Fruit fly (Drosophila melanogaster): ENCODE measurements around the gene CG15812.
A peak's percentile ranks its signal among the peaks of the same experiment; 100 is the strongest.

CG15812 gene

dm6 chr3L:3142516-3143382, 17.0 kb upstream of the CG15812 start:
- TF ChIP-seq Pif1B (GFP tag; optimal IDR thresholded peaks at IDR 0.05) (no peak), fd96Ca (GFP tag; IDR thresholded peaks at IDR 0.05) (no peak)

dm6 chr3L:3143383-3143962, 16.3 kb upstream of the CG15812 start, which contains the start of the genes CG11537 and Alg2:
CG11537 (minus strand) TSS chr3L:3143457.
Alg2 (plus strand) TSS chr3L:3143808.
- no peak for TF ChIP-seq gl (tag; optimal IDR thresholded peaks at IDR 0.05)
- TF ChIP-seq Snoo (tag; optimal IDR thresholded peaks at IDR 0.05) = no peak
- no peak for TF ChIP-seq CG12605 (GFP tag; IDR thresholded peaks at IDR 0.05)
- TF ChIP-seq Ets98B (GFP tag; IDR thresholded peaks at IDR 0.05) = peak; percentile 25; the same call in 1 of the 2 replicates
- TF ChIP-seq CG8159 (tag; optimal IDR thresholded peaks at IDR 0.05) = no peak
- no peak for TF ChIP-seq CG9948 (tag; optimal IDR thresholded peaks at IDR 0.05)
- TF ChIP-seq CG15710 (tag; optimal IDR thresholded peaks at IDR 0.05) = peak; percentile 50
- peak; percentile 32; the same call in 1 of the 3 replicates for TF ChIP-seq CG4496 (GFP tag; IDR thresholded peaks at IDR 0.05)

dm6 chr3L:3148125-3149059, 11.4 kb upstream of the CG15812 start, which contains the start of the genes Usp5 and BtbVII:
Usp5 (minus strand) TSS chr3L:3148358.
BtbVII (plus strand) TSS chr3L:3148646.
- TF ChIP-seq CG17806 (tag; optimal IDR thresholded peaks at IDR 0.05) = no peak
- TF ChIP-seq CG4496 (GFP tag; IDR thresholded peaks at IDR 0.05) = peak; percentile 15; the same call in 1 of the 3 replicates
- TF ChIP-seq CG13204 (GFP tag; optimal IDR thresholded peaks at IDR 0.05) = no peak
- no peak for TF ChIP-seq Pif1A (GFP tag; optimal IDR thresholded peaks at IDR 0.05)
- TF ChIP-seq Ets98B (GFP tag; IDR thresholded peaks at IDR 0.05) = no peak
- TF ChIP-seq fd96Ca (GFP tag; IDR thresholded peaks at IDR 0.05) = peak; percentile 69
- peak; percentile 27 for TF ChIP-seq CG9948 (tag; optimal IDR thresholded peaks at IDR 0.05)
- TF ChIP-seq D1 (tag; optimal IDR thresholded peaks at IDR 0.05) = no peak
- TF ChIP-seq CG32121 (GFP tag; IDR thresholded peaks at IDR 0.05) = no peak
- no peak for TF ChIP-seq rn (GFP tag; IDR thresholded peaks at IDR 0.05)
- peak; percentile 26 for TF ChIP-seq CG15710 (tag; optimal IDR thresholded peaks at IDR 0.05)
- TF ChIP-seq CG14655 (GFP tag; optimal IDR thresholded peaks at IDR 0.05) = no peak
- peak; percentile 22; the same call in 1 of the 2 replicates for TF ChIP-seq CG12605 (GFP tag; IDR thresholded peaks at IDR 0.05)
- peak; percentile 10 for TF ChIP-seq Pif1B (GFP tag; optimal IDR thresholded peaks at IDR 0.05)
- peak; percentile 25 for TF ChIP-seq Snoo (tag; optimal IDR thresholded peaks at IDR 0.05)
- no peak for TF ChIP-seq EcR (GFP tag; optimal IDR thresholded peaks at IDR 0.05)
- TF ChIP-seq CG8301 (tag; optimal IDR thresholded peaks at IDR 0.05) = peak; percentile 44
- peak; percentile 48 for TF ChIP-seq CG8159 (tag; optimal IDR thresholded peaks at IDR 0.05)
- TF ChIP-seq CG10348 (GFP tag; IDR thresholded peaks at IDR 0.05) = no peak
- peak; percentile 24 for TF ChIP-seq CG34367 (tag; optimal IDR thresholded peaks at IDR 0.05)
- TF ChIP-seq gl (tag; optimal IDR thresholded peaks at IDR 0.05) = peak; percentile 56

dm6 chr3L:3149060-3149872, 10.5 kb upstream of the CG15812 start:
- TF ChIP-seq Snoo (tag; optimal IDR thresholded peaks at IDR 0.05) = no peak
- TF ChIP-seq CG4496 (GFP tag; IDR thresholded peaks at IDR 0.05) = no peak
- TF ChIP-seq CG34367 (tag; optimal IDR thresholded peaks at IDR 0.05) = no peak
- TF ChIP-seq CG15710 (tag; optimal IDR thresholded peaks at IDR 0.05) = no peak
- peak; percentile 43; the same call in 1 of the 2 replicates for TF ChIP-seq CG32121 (GFP tag; IDR thresholded peaks at IDR 0.05)
- no peak for TF ChIP-seq Pif1A (GFP tag; optimal IDR thresholded peaks at IDR 0.05)
- no peak for TF ChIP-seq rn (GFP tag; IDR thresholded peaks at IDR 0.05)
- no peak; the same call in 1 of the 2 replicates for TF ChIP-seq CG12605 (GFP tag; IDR thresholded peaks at IDR 0.05)
- TF ChIP-seq CG8301 (tag; optimal IDR thresholded peaks at IDR 0.05) = no peak
- no peak for TF ChIP-seq Pif1B (GFP tag; optimal IDR thresholded peaks at IDR 0.05)
- no peak for TF ChIP-seq CG9948 (tag; optimal IDR thresholded peaks at IDR 0.05)
- TF ChIP-seq D1 (tag; optimal IDR thresholded peaks at IDR 0.05) = no peak
- TF ChIP-seq gl (tag; optimal IDR thresholded peaks at IDR 0.05) = no peak
- TF ChIP-seq CG14655 (GFP tag; optimal IDR thresholded peaks at IDR 0.05) = no peak
- peak; percentile 68 for TF ChIP-seq CG13204 (GFP tag; optimal IDR thresholded peaks at IDR 0.05)
- TF ChIP-seq EcR (GFP tag; optimal IDR thresholded peaks at IDR 0.05) = peak; percentile 49

dm6 chr3L:3150376-3150775, 9.4 kb upstream of the CG15812 start:
- TF ChIP-seq CG9948 (tag; optimal IDR thresholded peaks at IDR 0.05) = no peak
- 0 out of 2 replicates have a peak, but pooled peaks have one; percentile 9 for TF ChIP-seq rn (GFP tag; IDR thresholded peaks at IDR 0.05)
- TF ChIP-seq CG8159 (tag; optimal IDR thresholded peaks at IDR 0.05) = no peak

All from whole organism, pupa.